Worm (Caenorhabditis elegans): ENCODE measurements around the gene T06A1.1.

DNA sequence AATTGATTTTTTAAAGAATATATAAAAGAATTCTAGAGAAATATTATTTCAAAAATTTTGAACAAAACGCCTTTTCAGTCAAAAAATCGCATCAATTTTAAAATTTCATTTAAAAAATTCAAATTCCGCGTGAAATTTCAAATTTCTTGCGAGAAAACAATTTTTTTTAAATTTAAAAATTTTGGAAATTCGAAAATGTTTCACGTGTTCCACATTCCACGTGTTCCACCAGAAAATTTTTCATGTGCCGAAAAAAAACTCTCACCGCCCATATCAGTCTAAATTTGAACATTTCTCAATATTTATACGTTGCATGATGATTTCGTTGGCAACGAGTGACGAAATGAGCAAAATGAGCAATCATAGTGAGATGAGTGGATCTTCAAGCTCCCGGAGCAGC, 49.7 kb upstream of the T06A1.1 start, which contains the start of gene fbxa-201:
- TF ChIP-seq nfya-1 (tag; optimal IDR thresholded peaks at IDR 0.05; ENCODE audit: borderline replicate concordance, insufficient read depth) (no peak), hlh-12 (tag; optimal IDR thresholded peaks at IDR 0.05) (no peak), ama-1 (optimal IDR thresholded peaks at IDR 0.05) (no peak), ama-1 (GFP tag; optimal IDR thresholded peaks at IDR 0.05) (no peak), pha-4 (tag; optimal IDR thresholded peaks at IDR 0.05) (no peak)
